Worm (Caenorhabditis elegans): Measurements from ENCODE around the gene lgc-42.

DNA sequence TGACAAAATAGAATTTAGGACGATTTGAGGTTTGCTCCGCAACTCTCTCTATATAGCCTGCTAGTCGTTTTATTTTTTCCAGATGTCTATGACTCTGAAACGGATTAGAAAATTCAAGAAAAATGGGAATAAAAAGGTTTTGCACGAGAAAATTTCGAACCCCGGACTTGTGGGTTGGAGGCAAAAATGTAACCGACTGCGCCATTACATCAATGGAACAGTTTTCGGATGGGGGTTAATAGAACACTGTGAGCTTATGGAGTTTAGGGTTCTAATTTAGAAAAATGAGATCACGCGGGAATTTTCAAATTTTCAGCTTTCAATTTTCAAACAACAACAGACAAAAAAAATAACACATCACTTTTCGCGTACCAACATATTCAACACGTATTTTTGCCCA is 34.1 kb downstream of the lgc-42 start:
- TF ChIP-seq fkh-10 (GFP tag; optimal IDR thresholded peaks at IDR 0.05) = no peak
- no peak for TF ChIP-seq ceh-48 (tag; optimal IDR thresholded peaks at IDR 0.05)
- no peak for TF ChIP-seq nhr-11 (tag; optimal IDR thresholded peaks at IDR 0.05)
- TF ChIP-seq gmeb-2 (tag; optimal IDR thresholded peaks at IDR 0.05) = no peak
- TF ChIP-seq madf-2 (tag; optimal IDR thresholded peaks at IDR 0.05) = no peak
- no peak for TF ChIP-seq fax-1 (tag; optimal IDR thresholded peaks at IDR 0.05)
- TF ChIP-seq pat-9 (tag; optimal IDR thresholded peaks at IDR 0.05) = no peak
- TF ChIP-seq ahr-1 (tag; optimal IDR thresholded peaks at IDR 0.05) = no peak

Data from whole organism, late embryonic.